Fruit fly (Drosophila melanogaster): ENCODE data around the gene ppk27.

ppk27 gene

DNA sequence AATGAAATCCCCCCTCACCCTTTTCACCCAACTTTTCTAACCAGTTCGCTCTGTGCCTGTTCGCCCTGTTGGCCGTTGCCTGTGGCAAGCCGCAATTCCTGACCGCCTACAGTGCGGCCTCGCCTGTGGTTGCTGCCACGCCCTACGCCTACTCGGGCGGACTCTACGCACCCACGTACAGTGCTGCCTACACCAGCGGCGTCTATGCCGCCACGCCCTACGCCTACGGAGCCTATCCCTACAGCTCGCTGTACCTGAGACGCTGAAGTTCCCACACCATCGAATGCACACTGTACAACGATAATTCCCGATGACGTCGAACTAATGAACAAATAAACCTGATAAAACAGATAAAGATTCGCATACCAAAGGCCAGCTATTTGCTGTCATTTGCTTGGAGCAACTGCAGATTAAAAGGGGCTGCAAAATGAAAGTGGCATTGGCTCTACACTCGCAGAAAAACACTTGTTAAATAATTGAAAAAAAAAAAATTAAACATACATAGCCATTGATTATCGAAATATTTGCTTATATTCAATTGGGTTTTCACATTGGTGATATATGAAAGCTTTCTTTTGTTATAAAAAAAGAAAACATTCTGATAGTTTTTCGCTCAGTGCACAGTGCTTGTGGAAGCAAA lies 36.2 kb upstream of the ppk27 start (continued):
- peak; percentile 47 for TF ChIP-seq achi (GFP tag; optimal IDR thresholded peaks at IDR 0.05)
- peak; percentile 8; the same call in 1 of the 2 replicates for TF ChIP-seq Gug (GFP tag; IDR thresholded peaks at IDR 0.05)
- TF ChIP-seq CG11902 (GFP tag; optimal IDR thresholded peaks at IDR 0.05) = peak; percentile 16
- peak; percentile 75 for TF ChIP-seq Eip78C (GFP tag)
- peak; percentile 20 for TF ChIP-seq CG6792 (GFP tag; optimal IDR thresholded peaks at IDR 0.05)
- peak; percentile 38 for TF ChIP-seq Hr4 (GFP tag; optimal IDR thresholded peaks at IDR 0.05)
- peak; percentile 20 for TF ChIP-seq Eip75B (GFP tag; optimal IDR thresholded peaks at IDR 0.05)
- TF ChIP-seq CG6808 (GFP tag; optimal IDR thresholded peaks at IDR 0.05) = no peak
- peak; percentile 39 for TF ChIP-seq CG3919 (GFP tag; optimal IDR thresholded peaks at IDR 0.05)
- TF ChIP-seq pdm3 (GFP tag; optimal IDR thresholded peaks at IDR 0.05) = peak; percentile 20
- TF ChIP-seq CG9139 (GFP tag; optimal IDR thresholded peaks at IDR 0.05) = no peak

DNA sequence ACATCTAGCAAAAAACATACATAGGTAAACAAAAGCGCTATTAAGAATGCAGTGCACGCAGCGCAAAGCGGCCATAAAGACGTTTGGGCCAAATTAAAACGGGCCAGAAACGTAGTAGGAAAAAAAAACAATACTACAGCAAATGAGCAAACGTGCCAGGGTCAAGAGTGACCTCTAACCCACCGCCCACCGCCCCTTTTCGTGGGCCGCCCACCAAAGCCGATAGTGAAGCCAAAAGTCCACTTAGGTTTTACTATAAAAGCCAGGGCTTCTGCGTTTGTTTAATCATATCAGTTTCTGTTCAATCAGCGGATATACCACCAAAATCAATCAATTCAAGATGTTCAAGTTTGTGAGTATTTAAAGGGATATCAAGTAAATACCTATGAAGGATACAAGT lies 35.5 kb upstream of the ppk27 start, which contains the start of gene CG32266:
Gene CG32266 (plus strand): TSS at position 301 of the 400 bp plus-strand sequence.
- TF ChIP-seq ss (GFP tag; optimal IDR thresholded peaks at IDR 0.05) (no peak), CG16779 (tag; optimal IDR thresholded peaks at IDR 0.05) (no peak), esn (GFP tag; optimal IDR thresholded peaks at IDR 0.05) (no peak), CG6792 (GFP tag; optimal IDR thresholded peaks at IDR 0.05) (no peak), Smox (GFP tag; optimal IDR thresholded peaks at IDR 0.05) (no peak), Eip78C (GFP tag) (no peak), CG11294 (GFP tag; IDR thresholded peaks at IDR 0.05) (no peak), Hr4 (GFP tag; optimal IDR thresholded peaks at IDR 0.05) (no peak), dac (GFP tag; optimal IDR thresholded peaks at IDR 0.05) (no peak), Ets96B (tag; optimal IDR thresholded peaks at IDR 0.05) (no peak), CG7368 (GFP tag; optimal IDR thresholded peaks at IDR 0.05) (no peak), CG10669 (GFP tag; optimal IDR thresholded peaks at IDR 0.05) (no peak), spab (GFP tag; optimal IDR thresholded peaks at IDR 0.05) (no peak), Sox15 (GFP tag; optimal IDR thresholded peaks at IDR 0.05) (no peak), Eip75B (GFP tag; optimal IDR thresholded peaks at IDR 0.05) (no peak), OdsH (GFP tag; optimal IDR thresholded peaks at IDR 0.05) (no peak), dsx (GFP tag; optimal IDR thresholded peaks at IDR 0.05; ENCODE audit: poor library complexity, severe bottlenecking) (no peak), CG3032 (tag; optimal IDR thresholded peaks at IDR 0.05) (no peak)

DNA sequence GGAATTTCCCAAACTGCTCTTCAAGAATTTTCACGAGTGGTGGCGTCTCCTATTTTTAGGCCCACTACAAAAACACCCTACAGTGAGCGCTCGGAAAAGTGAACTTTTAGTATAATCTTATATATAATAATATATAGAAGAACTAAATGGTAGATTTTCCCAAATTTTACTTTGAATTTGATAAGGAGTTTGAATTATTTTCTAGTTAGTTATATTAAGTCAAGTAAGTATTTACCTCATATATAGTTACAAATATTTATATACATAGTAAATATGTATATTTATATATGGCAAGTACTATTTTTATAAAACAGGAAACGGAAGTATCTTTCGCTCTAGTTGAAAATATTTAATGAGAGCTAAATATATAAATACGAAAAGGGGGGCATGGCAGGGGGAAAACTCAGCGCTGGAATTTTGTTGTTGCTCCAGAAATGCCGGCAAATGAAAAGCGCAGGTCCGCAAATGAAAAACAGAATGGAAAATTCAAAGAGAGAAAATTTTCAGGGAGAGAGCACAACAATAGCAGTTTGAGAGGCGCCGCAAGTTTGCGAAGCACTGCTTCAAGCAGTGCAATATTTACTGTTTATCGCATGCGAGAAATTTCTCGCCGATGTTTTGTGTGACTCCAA lies 33.9 kb upstream of the ppk27 start:
- TF ChIP-seq lz (GFP tag; optimal IDR thresholded peaks at IDR 0.05) (no peak), vri (GFP tag; optimal IDR thresholded peaks at IDR 0.05) (no peak), esn (GFP tag; optimal IDR thresholded peaks at IDR 0.05) (no peak), CG16779 (tag; optimal IDR thresholded peaks at IDR 0.05) (no peak), spab (GFP tag; optimal IDR thresholded peaks at IDR 0.05) (no peak), CG6276 (GFP tag; optimal IDR thresholded peaks at IDR 0.05) (peak; percentile 8), fd85E (GFP tag; optimal IDR thresholded peaks at IDR 0.05) (no peak), Eip93F (GFP tag; optimal IDR thresholded peaks at IDR 0.05) (no peak), dsx (GFP tag; optimal IDR thresholded peaks at IDR 0.05; ENCODE audit: poor library complexity, severe bottlenecking) (no peak), OdsH (GFP tag; optimal IDR thresholded peaks at IDR 0.05) (peak; percentile 2), Smox (GFP tag; optimal IDR thresholded peaks at IDR 0.05) (no peak), eg (GFP tag; IDR thresholded peaks at IDR 0.05) (peak; percentile 34; the same call in 1 of the 3 replicates), cyc (GFP tag; optimal IDR thresholded peaks at IDR 0.05) (no peak), CG11902 (GFP tag; optimal IDR thresholded peaks at IDR 0.05) (no peak), CG3919 (GFP tag; optimal IDR thresholded peaks at IDR 0.05) (no peak), CG10631 (GFP tag; optimal IDR thresholded peaks at IDR 0.05) (no peak), salr (GFP tag; optimal IDR thresholded peaks at IDR 0.05) (no peak), Met (GFP tag; optimal IDR thresholded peaks at IDR 0.05) (no peak), Sox14 (GFP tag; optimal IDR thresholded peaks at IDR 0.05) (no peak), CG9139 (GFP tag; optimal IDR thresholded peaks at IDR 0.05) (no peak), achi (GFP tag; optimal IDR thresholded peaks at IDR 0.05) (no peak), Sox15 (GFP tag; optimal IDR thresholded peaks at IDR 0.05) (no peak), dac (GFP tag; optimal IDR thresholded peaks at IDR 0.05) (no peak), Lpt (GFP tag; optimal IDR thresholded peaks at IDR 0.05) (no peak), Eip78C (GFP tag) (peak; percentile 62), Hr4 (GFP tag; optimal IDR thresholded peaks at IDR 0.05) (no peak), svp (GFP tag) (no peak), fkh (GFP tag; optimal IDR thresholded peaks at IDR 0.05) (peak; percentile 36), Blimp-1 (GFP tag; optimal IDR thresholded peaks at IDR 0.05) (no peak), pdm3 (GFP tag; optimal IDR thresholded peaks at IDR 0.05) (no peak), CG8632 (GFP tag; optimal IDR thresholded peaks at IDR 0.05) (no peak), fd59A (GFP tag; optimal IDR thresholded peaks at IDR 0.05) (no peak), CG11762 (GFP tag; optimal IDR thresholded peaks at IDR 0.05; ENCODE audit: insufficient read depth) (no peak)

All from whole organism, prepupa.